Worm (Caenorhabditis elegans) whole organism, midembryonic: ENCODE measurements around the gene cpin-1.

Source experiments
- T22C8.4 ChIP-seq: fragments of 200-800 bp; sonication (Bioruptor generic); IDR thresholded peaks from 2 replicates; pipeline ENCODE4 v1.3.6; 2022; ENCODE audit warnings: missing genetic modification characterization, missing compliant biosample characterization
- cog-1 ChIP-seq: sonication (generic microtip); optimal IDR thresholded peaks from 2 replicates; lab custom pipeline; 2016; ENCODE audit warnings: missing genetic modification characterization, missing compliant biosample characterization
- flt-1 ChIP-seq: fragments of 200-800 bp; sonication (Bioruptor generic); IDR thresholded peaks from 2 replicates; pipeline ENCODE4 v1.3.6; 2022; ENCODE audit warnings: missing genetic modification characterization, missing compliant biosample characterization
- klf-2 ChIP-seq: fragments of 200-800 bp; sonication (Bioruptor generic); conservative IDR thresholded peaks from 2 replicates; pipeline ENCODE4 v1.3.6; 2022; ENCODE audit warnings: missing genetic modification reagents, missing genetic modification characterization, missing compliant biosample characterization
- med-1 ChIP-seq: sonication (generic microtip); optimal IDR thresholded peaks from 2 replicates; lab custom pipeline; 2017; ENCODE audit warnings: missing genetic modification characterization, mild to moderate bottlenecking, missing compliant biosample characterization, antibody characterized with exemption, missing genetic modification reagents; ENCODE audit not compliant: insufficient read depth
- ref-1 ChIP-seq: fragments of 200-800 bp; sonication (Bioruptor generic); conservative IDR thresholded peaks from 2 replicates; pipeline ENCODE4 v1.3.6; 2022; ENCODE audit warnings: missing genetic modification reagents, missing genetic modification characterization, missing compliant biosample characterization
- tab-1 ChIP-seq: fragments of 200-800 bp; sonication (Bioruptor generic); IDR thresholded peaks from 2 replicates; pipeline ENCODE4 v1.3.6; 2022; ENCODE audit warnings: missing genetic modification characterization, missing compliant biosample characterization
- ztf-23 ChIP-seq: fragments of 200-800 bp; sonication (Bioruptor generic); IDR thresholded peaks from 2 replicates; pipeline ENCODE4 v1.3.6; 2022; ENCODE audit warnings: missing genetic modification reagents, missing genetic modification characterization, missing compliant biosample characterization
- ztf-29 ChIP-seq: fragments of 200-800 bp; sonication (Bioruptor generic); IDR thresholded peaks from 2 replicates; pipeline ENCODE4 v1.3.6; 2022; ENCODE audit warnings: missing genetic modification reagents, missing genetic modification characterization, missing compliant biosample characterization

Gene cpin-1

ce11 chrIV:9450375-9450774 is at the start of gene cpin-1:
cpin-1 (plus strand) TSS chrIV:9450675.
- TF ChIP-seq ztf-23 (no peak), cog-1 (tag; lab: Kevin White, UChicago) (no peak), ztf-29 (GFP tag; lab: Robert Waterston, UW) (no peak), flt-1 (GFP tag; lab: Robert Waterston, UW) (no peak)

DNA sequence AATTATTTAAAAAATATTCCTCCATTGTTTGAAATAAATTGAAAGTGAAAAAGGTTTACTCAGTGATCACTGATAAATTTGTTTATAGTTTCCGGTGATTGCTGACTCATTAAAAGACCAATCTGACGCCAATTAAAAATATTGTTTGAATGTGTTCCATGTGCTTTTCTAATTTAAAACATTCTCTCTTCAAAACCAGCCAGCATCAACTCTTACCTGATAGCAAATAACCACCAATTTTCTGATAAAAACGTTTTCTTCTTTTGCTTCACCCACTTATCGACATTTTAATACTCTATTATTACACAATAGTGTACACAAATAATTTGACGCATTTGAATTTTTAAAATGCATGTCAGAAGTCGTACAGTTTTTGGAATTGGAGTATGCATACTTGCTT is 48.8 kb upstream of the cpin-1 start, which contains the start of gene F56D5.6:
TSS of gene F56D5.6 (plus strand) at position 208 of the 400 bp plus-strand sequence.
- TF ChIP-seq T22C8.4 (GFP tag; lab: Robert Waterston, UW) = no peak

DNA sequence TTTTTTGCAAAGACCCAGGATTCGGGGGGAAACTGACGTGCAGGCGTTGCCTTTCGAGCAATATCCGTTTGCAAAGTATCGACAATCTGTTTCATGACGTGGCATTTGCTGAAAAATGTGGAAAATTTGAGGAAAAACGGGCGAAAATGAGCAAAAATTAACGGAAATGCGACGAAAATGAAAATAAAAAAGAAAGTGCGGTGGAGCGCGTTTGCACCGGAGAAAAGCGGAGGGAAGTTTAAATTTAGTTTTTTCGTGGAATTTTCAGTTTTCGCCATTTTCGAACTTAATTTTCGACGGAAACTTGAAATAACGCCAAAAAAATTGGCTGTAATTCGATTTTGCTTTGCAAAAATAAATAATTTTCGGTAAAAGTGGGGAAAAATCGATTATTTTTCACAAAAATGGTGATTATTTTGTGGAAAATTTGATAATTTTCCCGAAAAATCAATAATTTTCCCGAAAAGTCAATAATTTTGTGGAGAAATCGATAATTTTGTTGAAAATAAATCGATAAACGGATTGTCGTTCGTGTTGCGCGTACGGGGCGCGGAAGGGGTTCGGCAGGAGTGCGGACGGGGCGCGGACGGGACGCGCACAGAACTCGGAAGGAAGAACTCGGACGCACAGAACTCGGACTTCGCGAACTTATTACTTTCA is 46.6 kb upstream of the cpin-1 start:
- TF ChIP-seq ztf-23 (no peak), T22C8.4 (GFP tag; lab: Robert Waterston, UW) (peak; percentile 64)

- TF ChIP-seq ztf-23 (no peak), med-1 (GFP tag; lab: Kevin White, UChicago) (no peak), ref-1 (GFP tag; lab: Robert Waterston, UW) (no peak), tab-1 (no peak), klf-2 (GFP tag; lab: Robert Waterston, UW) (no peak), flt-1 (GFP tag; lab: Robert Waterston, UW) (no peak), cog-1 (tag; lab: Kevin White, UChicago) (no peak), ztf-29 (GFP tag; lab: Robert Waterston, UW) (no peak), T22C8.4 (GFP tag; lab: Robert Waterston, UW) (no peak)
Observed at ce11 chrIV:9408004-9408403, 42.5 kb upstream of the cpin-1 start, which contains the start of gene F56D5.5. F56D5.5 (minus strand) TSS chrIV:9408104.

DNA sequence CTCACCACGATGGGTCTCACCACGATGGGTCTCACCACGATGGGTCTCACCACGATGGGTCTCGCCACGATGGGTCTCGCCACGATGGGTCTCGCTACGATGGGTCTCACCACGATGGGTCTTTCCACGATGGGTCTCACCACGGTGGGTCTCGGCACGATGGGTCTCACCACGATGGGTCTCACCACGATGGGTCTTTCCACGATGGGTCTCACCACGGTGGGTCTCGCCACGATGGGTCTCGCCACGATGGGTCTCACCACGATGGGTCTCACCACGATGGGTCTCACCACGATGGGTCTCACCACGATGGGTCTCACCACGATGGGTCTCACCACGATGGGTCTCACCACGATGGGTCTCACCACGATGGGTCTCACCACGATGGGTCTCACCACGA is 39.7 kb upstream of the cpin-1 start:
- 0 out of 2 replicates have a peak, but pooled peaks have one; percentile 16 for TF ChIP-seq tab-1

- TF ChIP-seq med-1 (GFP tag; lab: Kevin White, UChicago) (no peak), flt-1 (GFP tag; lab: Robert Waterston, UW) (no peak), tab-1 (no peak), T22C8.4 (GFP tag; lab: Robert Waterston, UW) (no peak), ztf-29 (GFP tag; lab: Robert Waterston, UW) (no peak), cog-1 (tag; lab: Kevin White, UChicago) (no peak), ztf-23 (no peak), klf-2 (GFP tag; lab: Robert Waterston, UW) (no peak), ref-1 (GFP tag; lab: Robert Waterston, UW) (no peak)
Observed at ce11 chrIV:9422408-9422807, 28.1 kb upstream of the cpin-1 start, which contains the start of gene F56D5.9. F56D5.9 (minus strand) TSS chrIV:9422508.

- no peak for TF ChIP-seq ref-1 (GFP tag; lab: Robert Waterston, UW)
- TF ChIP-seq ztf-23 = no peak
- TF ChIP-seq cog-1 (tag; lab: Kevin White, UChicago) = no peak
- TF ChIP-seq flt-1 (GFP tag; lab: Robert Waterston, UW) = no peak
- TF ChIP-seq T22C8.4 (GFP tag; lab: Robert Waterston, UW) = no peak
- no peak for TF ChIP-seq med-1 (GFP tag; lab: Kevin White, UChicago)
- TF ChIP-seq ztf-29 (GFP tag; lab: Robert Waterston, UW) = no peak
- TF ChIP-seq tab-1 = no peak
- no peak for TF ChIP-seq klf-2 (GFP tag; lab: Robert Waterston, UW)
Observed at ce11 chrIV:9423095-9423494, 27.4 kb upstream of the cpin-1 start, which contains the start of gene srxa-2. srxa-2 (plus strand) TSS chrIV:9423395.

- TF ChIP-seq ztf-29 (GFP tag; lab: Robert Waterston, UW) (no peak), T22C8.4 (GFP tag; lab: Robert Waterston, UW) (no peak)
Observed at ce11 chrIV:9427959-9428358, 22.5 kb upstream of the cpin-1 start, which contains the start of gene F59B8.1. F59B8.1 (plus strand) TSS chrIV:9428259.

ce11 chrIV:9432327-9432726 is 18.1 kb upstream of the cpin-1 start:
- no peak for TF ChIP-seq ref-1 (GFP tag; lab: Robert Waterston, UW)

DNA sequence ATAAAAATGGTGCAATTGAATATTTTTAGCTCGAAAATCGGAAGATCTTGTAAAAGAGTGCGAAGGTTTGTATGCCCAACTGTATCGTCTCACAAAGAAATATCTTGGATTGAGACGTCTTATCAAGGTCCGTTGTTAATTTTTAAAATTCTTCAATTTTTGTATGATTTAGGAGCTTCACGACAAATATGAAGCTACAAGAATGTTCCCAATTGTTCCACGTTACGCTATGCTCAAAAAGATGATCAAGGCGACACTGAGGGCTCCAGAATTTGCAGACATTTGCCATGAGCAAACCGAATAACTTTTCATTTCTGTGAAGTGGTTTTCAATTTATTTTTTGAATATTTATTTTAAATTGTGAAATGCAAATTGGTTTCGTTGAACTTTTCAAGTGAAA is 11.7 kb upstream of the cpin-1 start:
- no peak for TF ChIP-seq tab-1
- no peak for TF ChIP-seq ref-1 (GFP tag; lab: Robert Waterston, UW)
- no peak for TF ChIP-seq T22C8.4 (GFP tag; lab: Robert Waterston, UW)
- no peak for TF ChIP-seq flt-1 (GFP tag; lab: Robert Waterston, UW)
- TF ChIP-seq klf-2 (GFP tag; lab: Robert Waterston, UW) = no peak
- no peak for TF ChIP-seq med-1 (GFP tag; lab: Kevin White, UChicago)
- no peak for TF ChIP-seq ztf-29 (GFP tag; lab: Robert Waterston, UW)
- no peak for TF ChIP-seq ztf-23
- no peak for TF ChIP-seq cog-1 (tag; lab: Kevin White, UChicago)

ce11 chrIV:9440880-9441336 is 9.6 kb upstream of the cpin-1 start, which contains the start of gene idh-1:
idh-1 (minus strand) TSS chrIV:9441107.
- TF ChIP-seq cog-1 (tag; lab: Kevin White, UChicago) = no peak
- no peak for TF ChIP-seq ztf-29 (GFP tag; lab: Robert Waterston, UW)
- no peak for TF ChIP-seq ztf-23
- TF ChIP-seq med-1 (GFP tag; lab: Kevin White, UChicago) = no peak
- no peak for TF ChIP-seq T22C8.4 (GFP tag; lab: Robert Waterston, UW)
- no peak for TF ChIP-seq tab-1
- no peak for TF ChIP-seq klf-2 (GFP tag; lab: Robert Waterston, UW)
- TF ChIP-seq ref-1 (GFP tag; lab: Robert Waterston, UW) = no peak
- TF ChIP-seq flt-1 (GFP tag; lab: Robert Waterston, UW) = no peak
